Worm (Caenorhabditis elegans) whole organism, young adult: ENCODE measurements around the gene smg-3.

Source experiments
- dpl-1 ChIP-seq: fragments of 150-350 bp; optimal IDR thresholded peaks from 2 replicates; lab custom pipeline; 2014; ENCODE audit warnings: missing biosample characterization, missing genetic modification reagents, missing genetic modification characterization
- hlh-12 ChIP-seq: sonication (generic microtip); optimal IDR thresholded peaks from 2 replicates; lab custom pipeline; 2016; ENCODE audit warnings: missing genetic modification characterization, missing compliant biosample characterization
- hmg-20 ChIP-seq: fragments of 200-800 bp; sonication (Bioruptor generic); IDR thresholded peaks from 2 replicates; pipeline ENCODE4 v1.3.6; 2022; ENCODE audit warnings: missing genetic modification reagents, missing genetic modification characterization, missing compliant biosample characterization
- hrde-1 ChIP-seq: sonication (generic microtip); optimal IDR thresholded peaks from 2 replicates; lab custom pipeline; 2016; ENCODE audit warnings: missing genetic modification characterization, mild to moderate bottlenecking, missing compliant biosample characterization, moderate library complexity, missing genotype, missing genetic modification reagents, borderline replicate concordance
- lin-40 ChIP-seq: sonication (generic microtip); optimal IDR thresholded peaks from 2 replicates; lab custom pipeline; 2016; ENCODE audit warnings: missing genetic modification characterization, mild to moderate bottlenecking, missing compliant biosample characterization, missing genotype, missing genetic modification reagents
- lsl-1 ChIP-seq: fragments of 200-800 bp; sonication (Bioruptor generic); optimal IDR thresholded peaks from 2 replicates; lab custom pipeline; 2018; ENCODE audit warnings: mild to moderate bottlenecking, missing genetic modification characterization, moderate library complexity, missing compliant biosample characterization
- pha-4 ChIP-seq: fragments of 150-350 bp; sonication (generic microtip); optimal IDR thresholded peaks from 2 replicates; lab custom pipeline; 2014; ENCODE audit warnings: missing biosample characterization, missing genetic modification reagents, missing genetic modification characterization
- ztf-18 ChIP-seq: sonication (generic microtip); optimal IDR thresholded peaks from 2 replicates; lab custom pipeline; 2016; ENCODE audit warnings: missing genotype, mild to moderate bottlenecking, missing genetic modification characterization, missing compliant biosample characterization
- ztf-3 ChIP-seq: fragments of 200-800 bp; sonication (Bioruptor generic); optimal IDR thresholded peaks from 2 replicates; lab custom pipeline; 2018; ENCODE audit warnings: mild to moderate bottlenecking, missing genetic modification characterization, missing compliant biosample characterization

- TF ChIP-seq hlh-12: no peak
- no peak for TF ChIP-seq lin-40 (tag; lab: Kevin White, UChicago)
- no peak for TF ChIP-seq ztf-3 (GFP tag; lab: Kevin White, UChicago)
- TF ChIP-seq hmg-20 (GFP tag; lab: Robert Waterston, UW): no peak
- no peak for TF ChIP-seq lsl-1
- TF ChIP-seq ztf-18 (tag; lab: Kevin White, UChicago): no peak
- no peak for TF ChIP-seq dpl-1
- TF ChIP-seq pha-4: no peak
- TF ChIP-seq hrde-1 (tag; lab: Kevin White, UChicago): no peak
Measured at ce11 chrIV:6416553-6416952, 43.7 kb upstream of the smg-3 start, which contains the start of gene Y73B6BL.22.
